Fruit fly (Drosophila melanogaster) S2 (cell line): ENCODE measurements around the gene ebd1.

ENCODE experiments used
- CG8478 ChIP-seq: fragments of >200 bp; optimal IDR thresholded peaks from 2 replicates; lab custom pipeline; 2018
- CTCF ChIP-seq, 2 experiments: fragments of >200 bp; optimal IDR thresholded peaks; 2 replicates each; lab custom pipeline; 2018

DNA sequence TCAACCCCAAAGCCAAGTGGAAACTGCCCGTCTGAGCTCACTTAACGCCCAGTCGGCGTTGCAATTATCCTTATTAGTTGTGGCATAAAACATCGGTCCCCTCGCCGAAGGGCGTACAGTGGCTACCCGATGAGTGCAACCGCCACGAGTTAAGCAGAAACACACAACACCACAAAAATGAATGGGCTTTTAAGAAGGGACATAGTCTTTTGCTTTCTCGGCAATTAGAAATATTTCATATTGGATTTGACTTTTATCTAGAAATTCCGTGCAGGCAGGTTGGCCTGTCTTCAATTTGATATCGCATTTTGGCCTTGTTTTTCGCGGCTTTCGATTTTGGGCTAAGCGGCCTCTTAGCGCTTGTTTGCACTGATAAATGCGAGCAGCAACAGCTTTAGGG, 21.5 kb downstream of the ebd1 start:
- no peak for TF ChIP-seq CG8478 (lab: Kevin White, UChicago)
- no peak for TF ChIP-seq CTCF (optimal IDR thresholded peaks at IDR 0.05; lab: Kevin White, UChicago)
